Worm (Caenorhabditis elegans) whole organism, late embryonic: ENCODE data around the gene pitp-1.
A peak's percentile ranks its signal among the peaks of the same experiment; 100 is the strongest.

Source experiments
- C08G9.2 ChIP-seq: sonication (generic microtip); optimal IDR thresholded peaks from 2 replicates; lab custom pipeline; 2016; ENCODE audit warnings: mild to moderate bottlenecking, missing genetic modification characterization, moderate library complexity, missing compliant biosample characterization
- F13H6.1 ChIP-seq: sonication (generic microtip); optimal IDR thresholded peaks from 2 replicates; lab custom pipeline; 2016; ENCODE audit warnings: missing genetic modification characterization, missing compliant biosample characterization
- K02D7.2 ChIP-seq: sonication (generic microtip); optimal IDR thresholded peaks from 2 replicates; lab custom pipeline; 2017; ENCODE audit warnings: mild to moderate bottlenecking, missing genetic modification characterization, missing compliant biosample characterization
- T23F11.4 ChIP-seq: fragments of 200-800 bp; sonication (Bioruptor generic); optimal IDR thresholded peaks from 2 replicates; lab custom pipeline; 2018; ENCODE audit warnings: mild to moderate bottlenecking, missing genetic modification characterization, missing compliant biosample characterization
- Y22D7AL.16 ChIP-seq: sonication (generic microtip); optimal IDR thresholded peaks from 2 replicates; lab custom pipeline; 2016; ENCODE audit warnings: missing genetic modification characterization, missing compliant biosample characterization
- ahr-1 ChIP-seq: sonication (generic microtip); optimal IDR thresholded peaks from 2 replicates; lab custom pipeline; 2016; ENCODE audit warnings: missing genetic modification characterization, missing compliant biosample characterization
- ceh-14 ChIP-seq: sonication (generic microtip); optimal IDR thresholded peaks from 2 replicates; lab custom pipeline; 2016; ENCODE audit warnings: missing genotype, missing genetic modification characterization, missing compliant biosample characterization
- ceh-18 ChIP-seq: sonication (generic microtip); optimal IDR thresholded peaks from 2 replicates; lab custom pipeline; 2016; ENCODE audit warnings: missing genetic modification characterization, missing compliant biosample characterization
- ceh-19 ChIP-seq: fragments of 200-800 bp; sonication (Bioruptor generic); optimal IDR thresholded peaks from 2 replicates; lab custom pipeline; 2018; ENCODE audit warnings: mild to moderate bottlenecking, missing genetic modification characterization, missing compliant biosample characterization
- ceh-2 ChIP-seq: sonication (generic microtip); optimal IDR thresholded peaks from 2 replicates; lab custom pipeline; 2016; ENCODE audit warnings: missing genotype, missing genetic modification characterization, missing compliant biosample characterization
- ceh-22 ChIP-seq: sonication (generic microtip); optimal IDR thresholded peaks from 2 replicates; lab custom pipeline; 2017; ENCODE audit warnings: missing biosample characterization, missing genetic modification characterization
- ceh-24 ChIP-seq: sonication (generic microtip); optimal IDR thresholded peaks from 2 replicates; lab custom pipeline; 2016; ENCODE audit warnings: mild to moderate bottlenecking, missing genetic modification characterization, missing compliant biosample characterization
- ceh-30 ChIP-seq: fragments of 150-350 bp; optimal IDR thresholded peaks from 2 replicates; lab custom pipeline; 2014; ENCODE audit warnings: missing biosample characterization, missing genetic modification characterization
- ceh-31 ChIP-seq: sonication (generic microtip); optimal IDR thresholded peaks from 2 replicates; lab custom pipeline; 2016; ENCODE audit warnings: missing genetic modification characterization, missing compliant biosample characterization
- ceh-34 ChIP-seq: sonication (generic microtip); optimal IDR thresholded peaks from 2 replicates; lab custom pipeline; 2016; ENCODE audit warnings: mild to moderate bottlenecking, missing genetic modification characterization, missing compliant biosample characterization
- ceh-48 ChIP-seq: sonication (generic microtip); optimal IDR thresholded peaks from 2 replicates; lab custom pipeline; 2016; ENCODE audit warnings: missing genetic modification characterization, inconsistent platforms, missing compliant biosample characterization
- che-1 ChIP-seq: sonication (generic microtip); optimal IDR thresholded peaks from 2 replicates; lab custom pipeline; 2016; ENCODE audit warnings: mild to moderate bottlenecking, missing genetic modification characterization, missing compliant biosample characterization
- dmd-4 ChIP-seq: sonication (generic microtip); optimal IDR thresholded peaks from 2 replicates; lab custom pipeline; 2016; ENCODE audit warnings: borderline replicate concordance, missing genetic modification characterization, missing compliant biosample characterization
- dve-1 ChIP-seq: sonication (generic microtip); optimal IDR thresholded peaks from 2 replicates; lab custom pipeline; 2017; ENCODE audit warnings: antibody characterized with exemption, mild to moderate bottlenecking, missing genetic modification characterization, missing compliant biosample characterization
- elt-2 ChIP-seq: sonication (generic microtip); optimal IDR thresholded peaks from 2 replicates; lab custom pipeline; 2016; ENCODE audit warnings: missing genetic modification reagents, missing genetic modification characterization, missing compliant biosample characterization
- elt-4 ChIP-seq: sonication (generic microtip); optimal IDR thresholded peaks from 2 replicates; lab custom pipeline; 2016; ENCODE audit warnings: missing genetic modification characterization, missing compliant biosample characterization
- ets-4 ChIP-seq: sonication (generic microtip); optimal IDR thresholded peaks from 2 replicates; lab custom pipeline; 2016; ENCODE audit warnings: missing genetic modification characterization, missing compliant biosample characterization
- eyg-1 ChIP-seq: sonication (generic microtip); optimal IDR thresholded peaks from 2 replicates; lab custom pipeline; 2016; ENCODE audit warnings: missing genotype, missing genetic modification characterization, missing compliant biosample characterization
- fkh-6 ChIP-seq: sonication (generic microtip); optimal IDR thresholded peaks from 2 replicates; lab custom pipeline; 2016; ENCODE audit warnings: missing genetic modification characterization, missing compliant biosample characterization
- gmeb-2 ChIP-seq: sonication (generic microtip); optimal IDR thresholded peaks from 2 replicates; lab custom pipeline; 2016; ENCODE audit warnings: missing genetic modification characterization, inconsistent platforms, missing compliant biosample characterization
- hlh-13 ChIP-seq: fragments of 200-800 bp; sonication (Bioruptor generic); optimal IDR thresholded peaks from 2 replicates; lab custom pipeline; 2018; ENCODE audit warnings: mild to moderate bottlenecking, missing genetic modification characterization, missing compliant biosample characterization
- hlh-30 ChIP-seq: sonication (generic microtip); optimal IDR thresholded peaks from 2 replicates; lab custom pipeline; 2017; ENCODE audit warnings: antibody characterized with exemption, missing genetic modification characterization, missing compliant biosample characterization; ENCODE audit not compliant: insufficient read depth
- hlh-8 ChIP-seq: sonication (generic microtip); optimal IDR thresholded peaks from 2 replicates; lab custom pipeline; 2016; ENCODE audit warnings: missing genotype, missing genetic modification characterization, missing compliant biosample characterization
- lim-6 ChIP-seq: sonication (generic microtip); optimal IDR thresholded peaks from 2 replicates; lab custom pipeline; 2016; ENCODE audit warnings: missing genetic modification characterization, missing compliant biosample characterization
- lin-11 ChIP-seq: fragments of 200-800 bp; sonication (Bioruptor generic); optimal IDR thresholded peaks from 2 replicates; lab custom pipeline; 2018; ENCODE audit warnings: mild to moderate bottlenecking, missing genetic modification characterization, missing compliant biosample characterization
- nhr-11 ChIP-seq: fragments of 150-350 bp; optimal IDR thresholded peaks from 2 replicates; lab custom pipeline; 2014; ENCODE audit warnings: missing biosample characterization, missing genetic modification characterization
- pat-9 ChIP-seq: fragments of 200-800 bp; sonication (Bioruptor generic); optimal IDR thresholded peaks from 2 replicates; lab custom pipeline; 2018; ENCODE audit warnings: mild to moderate bottlenecking, missing genetic modification characterization, moderate library complexity, missing compliant biosample characterization
- pha-2 ChIP-seq: sonication (generic microtip); optimal IDR thresholded peaks from 2 replicates; lab custom pipeline; 2017; ENCODE audit warnings: mild to moderate bottlenecking, missing genetic modification characterization, missing compliant biosample characterization
- pha-4 ChIP-seq: fragments of 150-350 bp; optimal IDR thresholded peaks from 2 replicates; lab custom pipeline; 2018; ENCODE audit warnings: missing biosample characterization, missing genetic modification reagents, missing genetic modification characterization
- pqm-1 ChIP-seq: sonication (generic microtip); optimal IDR thresholded peaks from 2 replicates; lab custom pipeline; 2016; ENCODE audit warnings: missing genetic modification characterization, missing compliant biosample characterization
- ref-2 ChIP-seq: sonication (generic microtip); optimal IDR thresholded peaks from 2 replicates; lab custom pipeline; 2016; ENCODE audit warnings: missing genetic modification characterization, missing compliant biosample characterization
- sdc-2 ChIP-seq: sonication (generic microtip); optimal IDR thresholded peaks from 2 replicates; lab custom pipeline; 2016; ENCODE audit warnings: missing genotype, missing genetic modification characterization, missing compliant biosample characterization
- syd-9 ChIP-seq: sonication (generic microtip); optimal IDR thresholded peaks from 2 replicates; lab custom pipeline; 2016; ENCODE audit warnings: mild to moderate bottlenecking, missing genetic modification characterization, moderate library complexity, missing compliant biosample characterization
- tbx-2 ChIP-seq: sonication (generic microtip); optimal IDR thresholded peaks from 2 replicates; lab custom pipeline; 2016; ENCODE audit warnings: missing genetic modification characterization, missing compliant biosample characterization
- ttx-3 ChIP-seq: sonication (generic microtip); optimal IDR thresholded peaks from 2 replicates; lab custom pipeline; 2016; ENCODE audit warnings: missing genetic modification reagents, missing genetic modification characterization, missing compliant biosample characterization
- unc-3 ChIP-seq, 2 experiments: fragments of 200-800 bp in 1 of 2; sonication (Bioruptor generic) in 1 of 2; sonication (generic microtip) in 1 of 2; conservative IDR thresholded peaks in 1 of 2; optimal IDR thresholded peaks in 1 of 2; 2 replicates each; pipeline versions ENCODE4 v1.3.6 to Lab custom; 2016 to 2022; ENCODE audit warnings: missing compliant biosample characterization in 2 of 2, missing genetic modification characterization in 2 of 2, missing genetic modification reagents in 1 of 2
- unc-42 ChIP-seq: sonication (generic microtip); optimal IDR thresholded peaks from 2 replicates; lab custom pipeline; 2016; ENCODE audit warnings: missing genotype, missing genetic modification characterization, missing compliant biosample characterization
- ztf-16 ChIP-seq: sonication (generic microtip); optimal IDR thresholded peaks from 2 replicates; lab custom pipeline; 2017; ENCODE audit warnings: missing genetic modification characterization, missing compliant biosample characterization

The pitp-1 gene

DNA sequence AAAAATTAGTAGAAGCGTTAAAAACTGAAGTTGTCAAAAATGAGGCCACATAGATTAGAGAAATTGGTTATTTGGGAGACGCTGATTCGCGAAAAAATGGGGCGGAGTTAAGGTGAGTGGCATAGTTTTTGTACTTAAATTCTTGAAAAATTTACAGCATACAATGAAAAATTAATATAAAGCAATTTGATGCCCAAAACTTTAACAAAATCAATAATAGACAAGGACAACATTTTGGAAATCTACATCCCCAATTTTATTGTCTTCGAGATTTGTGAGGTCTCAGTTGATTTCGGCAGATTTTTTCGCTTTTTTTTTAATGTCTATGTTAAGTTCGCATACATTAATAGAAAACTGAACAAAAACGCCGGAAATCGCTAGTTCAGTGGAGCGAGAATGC lies 53.3 kb downstream of the pitp-1 start (continued):
- TF ChIP-seq fkh-6 (tag; lab: Kevin White, UChicago), result peak; percentile 76
- peak; percentile 36 for TF ChIP-seq che-1 (tag; lab: Kevin White, UChicago)
- no peak for TF ChIP-seq dve-1 (tag; lab: Kevin White, UChicago)
- TF ChIP-seq ets-4 (tag; lab: Kevin White, UChicago), result peak; percentile 98
- TF ChIP-seq hlh-8 (tag; lab: Kevin White, UChicago), result peak; percentile 93
- peak; percentile 43 for TF ChIP-seq gmeb-2 (tag; lab: Kevin White, UChicago)
- peak; percentile 44 for TF ChIP-seq dmd-4
- peak; percentile 96 for TF ChIP-seq ceh-2 (tag; lab: Kevin White, UChicago)
- TF ChIP-seq ztf-16 (tag; lab: Kevin White, UChicago), result peak; percentile 73
- peak; percentile 75 for TF ChIP-seq elt-4 (tag; lab: Kevin White, UChicago)
- TF ChIP-seq ttx-3 (tag; lab: Kevin White, UChicago), result peak; percentile 72
- no peak for TF ChIP-seq T23F11.4
- peak; percentile 95 for TF ChIP-seq ceh-14
- TF ChIP-seq lin-11, result peak; percentile 41
- no peak for TF ChIP-seq hlh-30 (tag; lab: Kevin White, UChicago)
- TF ChIP-seq C08G9.2, result peak; percentile 99
- no peak for TF ChIP-seq pat-9
- peak; percentile 97 for TF ChIP-seq tbx-2 (tag; lab: Kevin White, UChicago)
- peak; percentile 32 for TF ChIP-seq ceh-18 (tag; lab: Kevin White, UChicago)
- TF ChIP-seq F13H6.1 (tag; lab: Kevin White, UChicago), result peak; percentile 79
- TF ChIP-seq ceh-34 (tag; lab: Kevin White, UChicago), result peak; percentile 71
- TF ChIP-seq syd-9, result peak; percentile 22
- peak; percentile 53 for TF ChIP-seq Y22D7AL.16 (tag; lab: Kevin White, UChicago)
- TF ChIP-seq pha-2, result peak; percentile 74
- no peak for TF ChIP-seq unc-3 (GFP tag; conservative IDR thresholded peaks at IDR 0.05; lab: Robert Waterston, UW)
- TF ChIP-seq unc-3 (tag; optimal IDR thresholded peaks at IDR 0.05; lab: Kevin White, UChicago), result peak; percentile 88
- peak; percentile 97 for TF ChIP-seq pqm-1 (tag; lab: Kevin White, UChicago)
- TF ChIP-seq ceh-31 (tag; lab: Kevin White, UChicago), result peak; percentile 99

DNA sequence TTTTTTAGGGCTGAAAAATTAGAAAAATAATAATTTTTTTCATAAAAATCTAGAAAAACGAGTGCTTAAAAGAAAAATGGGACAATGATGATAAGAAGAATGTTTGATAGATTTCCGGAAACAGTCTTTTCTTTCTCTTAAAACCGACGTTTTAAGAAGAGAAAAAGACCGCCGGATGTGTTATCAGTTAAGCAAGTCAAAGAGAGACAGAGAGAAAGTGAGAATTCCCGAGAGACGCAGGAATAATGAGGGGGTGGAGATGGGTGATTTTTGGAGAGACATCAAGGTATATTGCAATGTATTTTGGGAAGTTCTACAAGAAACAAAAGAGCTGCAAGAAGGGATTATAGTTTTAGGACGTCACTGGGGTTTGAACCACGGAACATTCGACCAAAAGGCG lies 54.1 kb downstream of the pitp-1 start, which contains the start of gene C34C12.9:
C34C12.9 (minus strand) TSS at position 16 of the 400 bp plus-strand sequence.
- no peak for TF ChIP-seq unc-42 (tag; lab: Kevin White, UChicago)
- no peak for TF ChIP-seq lin-11
- no peak for TF ChIP-seq ceh-2 (tag; lab: Kevin White, UChicago)
- TF ChIP-seq ceh-24, result no peak
- TF ChIP-seq nhr-11, result no peak
- no peak for TF ChIP-seq dmd-4
- no peak for TF ChIP-seq eyg-1 (tag; lab: Kevin White, UChicago)
- TF ChIP-seq ceh-48 (tag; lab: Kevin White, UChicago), result no peak
- TF ChIP-seq ceh-30 (tag; lab: Kevin White, UChicago), result no peak
- TF ChIP-seq che-1 (tag; lab: Kevin White, UChicago), result no peak
- no peak for TF ChIP-seq ceh-19 (GFP tag; lab: Kevin White, UChicago)
- TF ChIP-seq ttx-3 (tag; lab: Kevin White, UChicago), result no peak
- no peak for TF ChIP-seq ceh-34 (tag; lab: Kevin White, UChicago)
- no peak for TF ChIP-seq hlh-13 (GFP tag; lab: Kevin White, UChicago)
- TF ChIP-seq elt-2, result no peak
- TF ChIP-seq lim-6 (tag; lab: Kevin White, UChicago), result no peak
- no peak for TF ChIP-seq ztf-16 (tag; lab: Kevin White, UChicago)
- TF ChIP-seq K02D7.2 (tag; lab: Kevin White, UChicago), result no peak
- TF ChIP-seq ceh-22 (tag; lab: Kevin White, UChicago), result no peak
- TF ChIP-seq, all 69 proteins: peak for 0

DNA sequence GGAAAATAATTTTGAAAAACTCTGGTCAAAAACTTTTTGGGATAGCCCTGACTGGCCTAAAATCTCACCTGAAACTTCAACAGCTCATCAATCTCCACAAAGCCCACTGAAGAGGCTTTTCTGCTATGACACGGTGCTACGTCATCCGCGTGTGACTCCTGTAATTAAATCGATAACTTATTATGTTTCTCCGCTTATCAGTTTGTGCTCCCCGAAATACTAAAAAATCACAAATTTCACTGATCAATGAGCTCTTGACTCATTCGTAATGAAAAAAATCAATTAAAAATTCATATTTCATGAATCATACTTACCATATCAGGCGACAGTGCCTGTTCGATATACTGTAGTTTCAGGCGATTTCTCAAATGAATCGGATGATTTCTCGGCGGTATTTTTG lies 54.6 kb downstream of the pitp-1 start:
- no peak for TF ChIP-seq C08G9.2
- TF ChIP-seq ceh-24, result no peak
- TF ChIP-seq sdc-2 (tag; lab: Kevin White, UChicago), result no peak
- no peak for TF ChIP-seq pha-4 (tag; lab: Kevin White, UChicago)
- no peak for TF ChIP-seq ref-2 (tag; lab: Kevin White, UChicago)
- TF ChIP-seq ahr-1 (tag; lab: Kevin White, UChicago), result no peak
